Fruit fly (Drosophila melanogaster) whole organism, pupa: ENCODE results near the gene CG1662.

Experiments used
- CG10348 ChIP-seq: fragments of 200-800 bp; sonication (Bioruptor generic); IDR thresholded peaks from 2 replicates; pipeline ENCODE4 v1.3.6; 2022; ENCODE audit warnings: missing biosample characterization, missing genetic modification characterization
- CG12605 ChIP-seq: fragments of 200-800 bp; sonication (Bioruptor generic); IDR thresholded peaks from 2 replicates; pipeline ENCODE4 v1.3.6; 2022; ENCODE audit warnings: missing biosample characterization, missing genetic modification characterization
- CG13204 ChIP-seq: fragments of 200-800 bp; sonication (Bioruptor generic); optimal IDR thresholded peaks from 2 replicates; lab custom pipeline; 2018; ENCODE audit warnings: missing biosample characterization, mild to moderate bottlenecking, missing genetic modification characterization, moderate library complexity
- CG14655 ChIP-seq: fragments of 200-800 bp; sonication (Bioruptor generic); optimal IDR thresholded peaks from 3 replicates; lab custom pipeline; 2017; ENCODE audit warnings: mild to moderate bottlenecking, missing biosample characterization, missing genetic modification reagents, missing genetic modification characterization
- CG15710 ChIP-seq: fragments of 200-800 bp; sonication (Bioruptor generic); optimal IDR thresholded peaks from 2 replicates; lab custom pipeline; 2018; ENCODE audit warnings: missing biosample characterization, mild to moderate bottlenecking, missing genetic modification characterization, moderate library complexity
- CG17806 ChIP-seq: fragments of 200-800 bp; sonication (Bioruptor generic); optimal IDR thresholded peaks from 2 replicates; lab custom pipeline; 2018; ENCODE audit warnings: missing biosample characterization, mild to moderate bottlenecking, missing genetic modification characterization, moderate library complexity
- CG32121 ChIP-seq: fragments of 200-800 bp; sonication (Bioruptor generic); IDR thresholded peaks from 2 replicates; pipeline ENCODE4 v1.3.6; 2022; ENCODE audit warnings: missing biosample characterization, missing genetic modification characterization
- CG34367 ChIP-seq: fragments of 200-800 bp; sonication (Bioruptor generic); optimal IDR thresholded peaks from 2 replicates; lab custom pipeline; 2018; ENCODE audit warnings: missing biosample characterization, mild to moderate bottlenecking, missing genetic modification characterization
- CG4496 ChIP-seq: fragments of 200-800 bp; sonication (Bioruptor generic); IDR thresholded peaks from 3 replicates; pipeline ENCODE4 v1.3.6; 2022; ENCODE audit warnings: missing biosample characterization, missing genetic modification characterization
- CG8159 ChIP-seq: fragments of 200-800 bp; sonication (Bioruptor generic); optimal IDR thresholded peaks from 3 replicates; lab custom pipeline; 2018; ENCODE audit warnings: missing biosample characterization, mild to moderate bottlenecking, missing genetic modification characterization, moderate library complexity
- CG8301 ChIP-seq: fragments of 200-800 bp; sonication (Bioruptor generic); optimal IDR thresholded peaks from 2 replicates; lab custom pipeline; 2018; ENCODE audit warnings: missing biosample characterization, mild to moderate bottlenecking, missing genetic modification characterization
- CG9948 ChIP-seq: fragments of 200-800 bp; sonication (Bioruptor generic); optimal IDR thresholded peaks from 2 replicates; lab custom pipeline; 2018; ENCODE audit warnings: missing biosample characterization, mild to moderate bottlenecking, missing genetic modification characterization, moderate library complexity
- D1 ChIP-seq: fragments of 200-800 bp; sonication (Bioruptor generic); optimal IDR thresholded peaks from 2 replicates; lab custom pipeline; 2018; ENCODE audit warnings: missing biosample characterization, mild to moderate bottlenecking, missing genetic modification characterization, moderate library complexity
- EcR ChIP-seq: fragments of 200-800 bp; sonication (Bioruptor generic); optimal IDR thresholded peaks from 3 replicates; lab custom pipeline; 2019; ENCODE audit warnings: missing biosample characterization, missing genetic modification characterization, mild to moderate bottlenecking, moderate library complexity, missing genetic modification reagents
- Ets98B ChIP-seq: fragments of 200-800 bp; sonication (Bioruptor generic); IDR thresholded peaks from 2 replicates; pipeline ENCODE4 v1.3.6; 2022; ENCODE audit warnings: missing biosample characterization, missing genetic modification characterization
- Pif1A ChIP-seq: fragments of 200-800 bp; sonication (Bioruptor generic); optimal IDR thresholded peaks from 3 replicates; lab custom pipeline; 2016; ENCODE audit warnings: missing biosample characterization, missing genetic modification characterization
- Pif1B ChIP-seq: fragments of 200-800 bp; sonication (Bioruptor generic); optimal IDR thresholded peaks from 3 replicates; lab custom pipeline; 2016; ENCODE audit warnings: missing biosample characterization, missing genetic modification characterization
- Snoo ChIP-seq: fragments of 200-800 bp; sonication (Bioruptor generic); optimal IDR thresholded peaks from 3 replicates; lab custom pipeline; 2017; ENCODE audit warnings: missing biosample characterization, mild to moderate bottlenecking, missing genetic modification characterization, inconsistent platforms
- fd96Ca ChIP-seq: fragments of 200-800 bp; sonication (Bioruptor generic); IDR thresholded peaks from 3 replicates; pipeline ENCODE4 v1.3.6; 2022; ENCODE audit warnings: missing biosample characterization, missing genetic modification characterization
- gl ChIP-seq: fragments of 200-800 bp; sonication (Bioruptor generic); optimal IDR thresholded peaks from 2 replicates; lab custom pipeline; 2018; ENCODE audit warnings: missing biosample characterization, mild to moderate bottlenecking, missing genetic modification characterization
- rn ChIP-seq: fragments of 200-800 bp; sonication (Bioruptor generic); IDR thresholded peaks from 2 replicates; pipeline ENCODE4 v1.3.6; 2022; ENCODE audit warnings: missing biosample characterization, missing genetic modification characterization

Gene CG1662

DNA sequence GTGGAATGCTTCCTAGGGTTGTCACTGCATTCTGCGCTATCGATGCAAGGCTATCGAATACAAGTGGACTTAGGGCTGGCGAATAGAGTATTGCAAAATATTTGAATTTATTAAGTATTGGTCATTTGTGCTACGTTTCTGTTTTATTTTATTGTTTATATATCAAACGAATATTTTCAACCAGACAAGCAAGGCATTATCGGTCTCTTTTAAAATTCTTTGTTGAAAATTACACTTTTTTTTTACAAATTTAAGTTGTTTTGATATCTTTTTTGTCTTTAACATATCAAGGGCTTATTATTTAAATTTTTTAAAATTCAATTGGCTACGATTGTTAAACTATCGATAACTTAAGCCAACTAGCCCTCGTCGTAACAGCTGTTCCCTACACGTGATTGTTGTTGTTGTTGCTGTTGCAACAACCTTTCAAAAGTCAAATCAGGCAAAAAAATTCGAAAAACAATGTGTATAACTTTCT lies at the start of gene CG1662, which contains the start of gene Ype:
Gene CG1662 (plus strand): TSS at position 191 of the 478 bp plus-strand sequence.
Gene Ype (minus strand): TSS at position 45 of the 478 bp plus-strand sequence.
- TF ChIP-seq CG8301 (tag; lab: Kevin White, UChicago) (peak; percentile 43), CG12605 (GFP tag; lab: Robert Waterston, UW) (no peak), CG4496 (peak; percentile 76), CG9948 (tag; lab: Kevin White, UChicago) (peak; percentile 65), CG17806 (tag; lab: Kevin White, UChicago) (peak; percentile 50), CG34367 (tag; lab: Kevin White, UChicago) (peak; percentile 57), CG8159 (tag; lab: Kevin White, UChicago) (peak; percentile 73), D1 (tag; lab: Kevin White, UChicago) (peak; percentile 6), Pif1B (GFP tag; lab: Kevin White, UChicago) (peak; percentile 49), CG32121 (GFP tag; lab: Robert Waterston, UW) (peak; percentile 44; the same call in 1 of the 2 replicates), Ets98B (peak; percentile 42), Pif1A (GFP tag; lab: Kevin White, UChicago) (peak; percentile 38), CG10348 (no peak), CG13204 (no peak), CG15710 (peak; percentile 78), fd96Ca (GFP tag; lab: Robert Waterston, UW) (no peak), CG14655 (GFP tag; lab: Kevin White, UChicago) (peak; percentile 71), Snoo (tag; lab: Kevin White, UChicago) (peak; percentile 69)

dm6 chrX:13338113-13338512 lies 49.2 kb upstream of the CG1662 start, which contains the start of gene CG15747:
Gene CG15747 (plus strand): TSS chrX:13338318.
- TF ChIP-seq CG14655 (GFP tag; lab: Kevin White, UChicago) (no peak), CG34367 (tag; lab: Kevin White, UChicago) (no peak), D1 (tag; lab: Kevin White, UChicago) (no peak), rn (GFP tag; lab: Robert Waterston, UW) (no peak), CG17806 (tag; lab: Kevin White, UChicago) (no peak), EcR (no peak), gl (tag; lab: Kevin White, UChicago) (no peak)

- TF ChIP-seq CG8301 (tag; lab: Kevin White, UChicago), result peak; percentile 13
- TF ChIP-seq CG15710, result peak; percentile 62
- TF ChIP-seq CG34367 (tag; lab: Kevin White, UChicago), result peak; percentile 24
- TF ChIP-seq CG13204, result no peak
- no peak for TF ChIP-seq CG10348
- peak; percentile 63 for TF ChIP-seq CG9948 (tag; lab: Kevin White, UChicago)
- TF ChIP-seq Ets98B, result no peak
- peak; percentile 61 for TF ChIP-seq CG14655 (GFP tag; lab: Kevin White, UChicago)
- TF ChIP-seq Pif1A (GFP tag; lab: Kevin White, UChicago), result no peak
- TF ChIP-seq CG32121 (GFP tag; lab: Robert Waterston, UW), result 0 out of 2 replicates have a peak, but pooled peaks have one; percentile 23
- peak; percentile 62 for TF ChIP-seq CG17806 (tag; lab: Kevin White, UChicago)
- peak; percentile 72 for TF ChIP-seq CG8159 (tag; lab: Kevin White, UChicago)
Observed at dm6 chrX:13345327-13345726, 42.0 kb upstream of the CG1662 start.

DNA sequence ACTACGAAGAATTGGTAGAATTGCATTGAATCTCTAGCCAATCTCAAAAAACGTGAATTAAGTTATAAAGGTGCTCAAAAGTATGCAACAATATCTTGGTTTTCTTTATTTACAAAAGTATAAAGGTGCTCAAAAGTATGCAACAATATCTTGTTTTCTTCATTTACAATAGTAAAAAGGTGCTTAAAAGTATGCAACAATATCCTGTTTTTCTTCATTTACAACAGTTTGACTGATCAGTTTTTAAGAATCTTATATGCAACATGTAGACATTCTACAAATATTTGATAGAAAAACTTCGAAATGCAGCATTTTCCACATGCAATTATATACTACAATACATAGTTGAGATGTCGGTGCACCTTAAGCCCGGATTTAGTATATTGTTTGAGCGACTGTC lies 40.4 kb upstream of the CG1662 start:
- TF ChIP-seq CG34367 (tag; lab: Kevin White, UChicago) (no peak), Ets98B (no peak), CG17806 (tag; lab: Kevin White, UChicago) (no peak), CG12605 (GFP tag; lab: Robert Waterston, UW) (no peak), CG13204 (no peak), CG9948 (tag; lab: Kevin White, UChicago) (no peak), CG8301 (tag; lab: Kevin White, UChicago) (no peak), D1 (tag; lab: Kevin White, UChicago) (no peak), rn (GFP tag; lab: Robert Waterston, UW) (no peak), Pif1B (GFP tag; lab: Kevin White, UChicago) (no peak), gl (tag; lab: Kevin White, UChicago) (no peak), CG14655 (GFP tag; lab: Kevin White, UChicago) (no peak), Snoo (tag; lab: Kevin White, UChicago) (no peak), CG32121 (GFP tag; lab: Robert Waterston, UW) (no peak), CG15710 (no peak), CG10348 (no peak), EcR (no peak), CG8159 (tag; lab: Kevin White, UChicago) (no peak)

dm6 chrX:13358240-13358799 lies 29.0 kb upstream of the CG1662 start:
- no peak for TF ChIP-seq fd96Ca (GFP tag; lab: Robert Waterston, UW)
- no peak for TF ChIP-seq CG13204
- TF ChIP-seq Pif1A (GFP tag; lab: Kevin White, UChicago), result no peak
- TF ChIP-seq CG14655 (GFP tag; lab: Kevin White, UChicago), result no peak
- TF ChIP-seq CG9948 (tag; lab: Kevin White, UChicago), result no peak
- 0 out of 3 replicates have a peak, but pooled peaks have one; percentile 45 for TF ChIP-seq CG4496
- no peak for TF ChIP-seq CG12605 (GFP tag; lab: Robert Waterston, UW)

- TF ChIP-seq Pif1B (GFP tag; lab: Kevin White, UChicago), result no peak
- no peak for TF ChIP-seq CG17806 (tag; lab: Kevin White, UChicago)
- no peak for TF ChIP-seq CG15710
- TF ChIP-seq CG4496, result no peak; the same call in 2 of the 3 replicates
- no peak for TF ChIP-seq CG13204
- TF ChIP-seq EcR, result no peak
- no peak for TF ChIP-seq CG14655 (GFP tag; lab: Kevin White, UChicago)
- no peak for TF ChIP-seq fd96Ca (GFP tag; lab: Robert Waterston, UW)
- TF ChIP-seq Pif1A (GFP tag; lab: Kevin White, UChicago), result no peak
- TF ChIP-seq CG10348, result no peak
- no peak for TF ChIP-seq CG9948 (tag; lab: Kevin White, UChicago)
- TF ChIP-seq Snoo (tag; lab: Kevin White, UChicago), result no peak
- no peak for TF ChIP-seq CG12605 (GFP tag; lab: Robert Waterston, UW)
- TF ChIP-seq D1 (tag; lab: Kevin White, UChicago), result no peak
- no peak for TF ChIP-seq CG34367 (tag; lab: Kevin White, UChicago)
- no peak for TF ChIP-seq CG8301 (tag; lab: Kevin White, UChicago)
- TF ChIP-seq, all 21 proteins: peak for 0
Observed at dm6 chrX:13358948-13359347, 28.4 kb upstream of the CG1662 start, which contains the start of gene Syt12. Gene Syt12 (plus strand): TSS chrX:13359248.
